Worm (Caenorhabditis elegans): Measurements from ENCODE around the gene C10C6.3.

DNA sequence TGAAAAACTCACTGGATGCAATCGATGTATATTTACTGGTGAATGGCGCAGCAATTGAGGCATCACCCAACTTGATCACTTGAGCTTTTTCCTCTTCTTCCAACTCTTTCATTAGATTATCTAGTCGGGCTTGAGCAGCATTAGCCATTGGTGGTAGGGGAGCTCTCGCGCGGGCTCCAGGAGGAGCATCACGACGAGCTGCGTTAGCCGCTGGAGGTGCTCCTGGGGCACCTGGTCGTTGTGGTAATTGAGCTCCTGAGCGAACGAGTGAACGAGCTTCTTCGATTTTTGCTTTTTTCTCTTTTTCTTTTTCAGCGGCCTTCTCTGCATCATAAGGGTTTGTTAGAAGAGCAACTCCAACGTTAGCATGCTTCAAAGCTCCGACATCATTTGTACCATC is 10.1 kb upstream of the C10C6.3 start:
- no peak for TF ChIP-seq nfya-1 (tag; optimal IDR thresholded peaks at IDR 0.05; ENCODE audit: insufficient read depth)
- no peak for TF ChIP-seq nhr-77 (tag; optimal IDR thresholded peaks at IDR 0.05)
- no peak for TF ChIP-seq unc-62 (GFP tag; optimal IDR thresholded peaks at IDR 0.05)
- TF ChIP-seq elt-3 (tag; optimal IDR thresholded peaks at IDR 0.05), result no peak
- no peak for TF ChIP-seq elt-2 (tag; optimal IDR thresholded peaks at IDR 0.05)
- no peak for TF ChIP-seq lin-15B (tag; optimal IDR thresholded peaks at IDR 0.05)
- no peak for TF ChIP-seq pqm-1 (tag; optimal IDR thresholded peaks at IDR 0.05)
- no peak for TF ChIP-seq ceh-9 (tag; optimal IDR thresholded peaks at IDR 0.05)
- TF ChIP-seq ceh-82 (tag; optimal IDR thresholded peaks at IDR 0.05), result no peak
- TF ChIP-seq mdl-1 (tag; optimal IDR thresholded peaks at IDR 0.05), result no peak
- no peak for TF ChIP-seq fkh-10 (GFP tag; optimal IDR thresholded peaks at IDR 0.05)
- no peak for TF ChIP-seq nhr-12 (tag; optimal IDR thresholded peaks at IDR 0.05)
- TF ChIP-seq nhr-11 (tag; optimal IDR thresholded peaks at IDR 0.05), result no peak
